Worm (Caenorhabditis elegans): Measurements from ENCODE around the gene nsun-5.

The nsun-5 gene

DNA sequence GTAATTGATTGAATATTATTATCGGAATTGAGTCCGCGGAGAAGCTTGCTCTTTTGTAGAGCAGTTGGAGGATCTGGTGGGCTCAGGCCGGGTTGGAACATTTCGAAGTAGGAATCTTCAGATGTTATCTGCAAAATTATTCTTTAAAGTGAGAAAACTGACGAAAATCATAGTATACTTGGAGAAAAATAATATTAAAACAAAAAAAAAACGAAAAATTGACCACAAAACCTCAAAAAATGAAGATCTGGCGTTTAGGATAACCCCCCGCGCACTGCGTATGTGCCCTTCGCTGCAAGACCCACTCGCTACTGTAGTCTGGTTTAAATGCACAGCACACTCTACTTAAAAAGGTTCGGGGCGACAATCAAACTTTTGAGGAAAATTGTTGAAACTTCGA, 34.0 kb downstream of the nsun-5 start, which contains the start of gene Y53F4B.10:
TSS of gene Y53F4B.10 (minus strand) at position 101 of the 400 bp plus-strand sequence.
- TF ChIP-seq klf-2 (GFP tag; conservative IDR thresholded peaks at IDR 0.05): no peak
- TF ChIP-seq T22C8.4 (GFP tag; IDR thresholded peaks at IDR 0.05): no peak
- no peak for TF ChIP-seq ztf-29 (GFP tag; IDR thresholded peaks at IDR 0.05)
- TF ChIP-seq cog-1 (tag; optimal IDR thresholded peaks at IDR 0.05): no peak
- no peak for TF ChIP-seq flt-1 (GFP tag; IDR thresholded peaks at IDR 0.05)
- TF ChIP-seq tab-1 (GFP tag; IDR thresholded peaks at IDR 0.05): no peak
- TF ChIP-seq med-1 (GFP tag; optimal IDR thresholded peaks at IDR 0.05; ENCODE audit: insufficient read depth): no peak
- no peak for TF ChIP-seq ref-1 (GFP tag; conservative IDR thresholded peaks at IDR 0.05)
- TF ChIP-seq ztf-23 (GFP tag; IDR thresholded peaks at IDR 0.05): no peak

DNA sequence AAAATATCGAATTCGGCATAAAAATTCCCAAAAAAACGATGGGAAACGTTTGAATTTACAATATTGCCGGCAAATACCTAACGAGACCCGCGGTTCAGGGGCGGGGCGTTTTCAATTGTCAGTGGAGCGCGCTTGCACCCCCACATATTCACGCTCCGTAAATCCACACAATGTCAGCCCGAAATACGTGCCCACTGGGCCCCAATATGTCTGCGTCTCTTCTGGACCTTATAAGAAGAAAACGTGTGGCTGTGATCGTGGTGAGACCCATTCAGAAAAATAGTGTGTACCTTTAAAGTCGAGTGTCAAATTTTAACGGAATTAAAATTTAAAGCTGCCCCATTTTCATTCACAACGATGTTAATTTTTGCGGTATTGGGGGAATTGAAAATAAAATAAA, 35.1 kb downstream of the nsun-5 start:
- TF ChIP-seq flt-1 (GFP tag; IDR thresholded peaks at IDR 0.05) (no peak), ztf-23 (GFP tag; IDR thresholded peaks at IDR 0.05) (no peak), med-1 (GFP tag; optimal IDR thresholded peaks at IDR 0.05; ENCODE audit: insufficient read depth) (no peak), klf-2 (GFP tag; conservative IDR thresholded peaks at IDR 0.05) (no peak), cog-1 (tag; optimal IDR thresholded peaks at IDR 0.05) (no peak), tab-1 (GFP tag; IDR thresholded peaks at IDR 0.05) (no peak), T22C8.4 (GFP tag; IDR thresholded peaks at IDR 0.05) (no peak), ref-1 (GFP tag; conservative IDR thresholded peaks at IDR 0.05) (no peak), ztf-29 (GFP tag; IDR thresholded peaks at IDR 0.05) (no peak)

DNA sequence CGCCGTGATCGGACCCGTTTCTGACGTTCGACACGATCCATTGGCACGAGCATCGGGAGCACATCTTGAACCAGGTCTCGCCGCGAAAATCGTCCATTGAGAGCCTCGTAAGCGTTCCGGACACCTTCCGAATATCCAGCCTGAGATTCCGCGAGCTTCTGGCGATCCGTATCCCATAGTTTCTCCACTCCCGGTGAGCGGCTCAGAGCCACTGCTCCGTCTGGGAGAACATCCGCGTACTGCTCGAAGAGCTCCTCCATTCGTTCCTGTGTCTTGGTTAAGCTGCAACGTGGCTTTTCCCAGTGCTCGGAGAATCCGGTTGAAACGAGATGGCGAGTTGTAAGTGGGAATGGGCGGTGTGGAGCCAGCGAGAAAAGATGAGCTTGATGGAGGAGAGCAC, 35.7 kb downstream of the nsun-5 start:
- TF ChIP-seq med-1 (GFP tag; optimal IDR thresholded peaks at IDR 0.05; ENCODE audit: insufficient read depth) (no peak), klf-2 (GFP tag; conservative IDR thresholded peaks at IDR 0.05) (no peak), cog-1 (tag; optimal IDR thresholded peaks at IDR 0.05) (no peak), ztf-23 (GFP tag; IDR thresholded peaks at IDR 0.05) (no peak), T22C8.4 (GFP tag; IDR thresholded peaks at IDR 0.05) (no peak), flt-1 (GFP tag; IDR thresholded peaks at IDR 0.05) (no peak), ref-1 (GFP tag; conservative IDR thresholded peaks at IDR 0.05) (no peak), ztf-29 (GFP tag; IDR thresholded peaks at IDR 0.05) (no peak), tab-1 (GFP tag; IDR thresholded peaks at IDR 0.05) (no peak)

DNA sequence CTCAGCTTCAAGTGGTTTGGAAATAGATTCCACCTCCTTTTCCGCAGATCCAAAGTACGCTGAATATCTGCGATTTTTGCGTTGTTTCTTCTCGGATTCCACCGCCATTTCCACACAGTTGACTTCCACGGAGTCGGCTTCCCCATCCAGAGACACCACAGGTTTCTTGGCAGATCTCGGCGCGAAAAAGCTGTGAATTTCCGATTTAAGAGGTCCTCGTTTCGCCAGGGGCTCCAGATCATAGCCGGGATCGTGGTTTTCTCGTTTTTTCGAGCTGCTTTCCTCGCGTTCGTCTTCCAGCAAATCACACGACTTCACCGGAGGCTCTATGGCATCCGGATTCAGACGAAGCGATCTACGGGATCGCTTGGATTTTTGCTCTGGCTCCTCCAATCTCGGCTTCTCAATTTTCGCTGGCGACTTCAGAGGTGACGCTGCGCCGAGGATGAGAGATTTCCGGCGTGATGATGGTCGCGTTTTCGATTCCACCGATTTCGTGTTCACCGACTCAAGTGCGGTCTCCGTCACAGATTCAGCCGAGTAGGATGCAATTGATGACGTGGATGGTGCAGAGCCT, 39.2 kb downstream of the nsun-5 start:
- TF ChIP-seq flt-1 (GFP tag; IDR thresholded peaks at IDR 0.05) (no peak), klf-2 (GFP tag; conservative IDR thresholded peaks at IDR 0.05) (no peak), T22C8.4 (GFP tag; IDR thresholded peaks at IDR 0.05) (no peak), cog-1 (tag; optimal IDR thresholded peaks at IDR 0.05) (no peak), med-1 (GFP tag; optimal IDR thresholded peaks at IDR 0.05; ENCODE audit: insufficient read depth) (no peak), tab-1 (GFP tag; IDR thresholded peaks at IDR 0.05) (no peak), ztf-23 (GFP tag; IDR thresholded peaks at IDR 0.05) (no peak), ztf-29 (GFP tag; IDR thresholded peaks at IDR 0.05) (no peak), ref-1 (GFP tag; conservative IDR thresholded peaks at IDR 0.05) (no peak)

DNA sequence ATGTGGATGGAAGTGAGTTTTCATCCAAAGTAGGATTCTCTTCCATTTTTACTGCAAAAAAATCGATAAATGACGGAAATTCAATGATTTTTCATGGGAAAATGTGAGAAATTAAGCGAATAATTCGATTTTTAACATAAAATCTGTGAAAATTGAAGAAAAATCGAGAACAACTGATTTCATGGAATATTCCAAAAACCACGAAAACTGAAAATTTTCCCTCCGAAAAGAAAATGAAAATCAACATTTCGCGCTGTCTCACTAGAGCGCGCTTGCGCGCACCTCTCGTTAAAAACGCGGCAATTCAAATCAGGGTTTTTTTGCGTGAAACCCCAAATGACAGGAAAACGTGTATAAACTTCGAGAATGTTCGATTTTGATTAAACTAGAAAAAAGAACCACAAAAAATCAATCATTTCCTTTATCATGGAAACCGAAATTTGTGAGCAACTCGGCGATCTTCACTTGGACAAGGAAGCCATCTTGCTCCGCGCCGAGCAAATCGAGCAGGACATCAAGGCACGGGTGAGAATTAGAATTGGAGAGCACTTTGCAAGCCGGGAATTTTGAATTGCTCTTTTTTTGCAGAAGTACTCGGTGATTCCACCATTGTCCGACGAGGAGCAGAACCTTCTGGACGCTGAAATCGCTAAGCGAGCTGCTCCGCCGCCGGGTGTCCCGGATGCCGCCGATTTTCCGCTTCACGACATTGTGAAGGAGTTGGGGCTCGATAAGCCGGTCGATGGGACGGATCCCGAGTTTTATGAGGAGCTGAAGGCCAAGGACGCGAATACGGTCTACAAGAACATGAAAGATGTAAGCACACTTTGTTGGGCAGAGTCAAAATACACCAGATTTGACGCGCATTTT, 41.2 kb downstream of the nsun-5 start, which contains the start of the genes Y53F4B.9 and Y53F4B.11:
TSS of gene Y53F4B.9 (minus strand) at position 51 of the 870 bp plus-strand sequence.
TSS of gene Y53F4B.11 (plus strand) at position 383 of the 870 bp plus-strand sequence.
- TF ChIP-seq cog-1 (tag; optimal IDR thresholded peaks at IDR 0.05) (peak; percentile 4), ref-1 (GFP tag; conservative IDR thresholded peaks at IDR 0.05) (no peak)

DNA sequence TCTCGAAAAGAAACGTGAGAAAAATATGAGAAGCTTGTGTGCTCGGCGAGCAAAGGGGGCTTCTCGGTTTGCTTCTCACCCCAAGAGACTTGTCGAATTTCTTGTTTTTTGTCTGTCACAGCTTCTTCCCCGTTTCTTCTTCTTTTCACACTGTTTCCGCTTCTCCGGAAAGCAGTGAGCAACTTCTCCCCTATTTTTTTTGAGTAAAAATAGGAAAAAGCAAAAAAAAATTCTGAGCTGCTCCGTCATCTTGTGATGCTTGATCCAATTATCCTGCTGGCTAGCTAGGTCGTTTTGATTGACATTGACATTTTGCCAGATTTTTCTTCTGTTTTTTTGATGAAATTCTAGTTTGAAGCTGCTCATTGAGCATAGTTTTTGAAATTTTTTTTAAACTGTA, 45.0 kb downstream of the nsun-5 start, which contains the start of gene Y53F4B.51:
TSS of gene Y53F4B.51 (minus strand) at position 63 of the 400 bp plus-strand sequence.
- TF ChIP-seq flt-1 (GFP tag; IDR thresholded peaks at IDR 0.05) (no peak), cog-1 (tag; optimal IDR thresholded peaks at IDR 0.05) (no peak), T22C8.4 (GFP tag; IDR thresholded peaks at IDR 0.05) (no peak), tab-1 (GFP tag; IDR thresholded peaks at IDR 0.05) (no peak), ztf-29 (GFP tag; IDR thresholded peaks at IDR 0.05) (no peak), ztf-23 (GFP tag; IDR thresholded peaks at IDR 0.05) (no peak)

DNA sequence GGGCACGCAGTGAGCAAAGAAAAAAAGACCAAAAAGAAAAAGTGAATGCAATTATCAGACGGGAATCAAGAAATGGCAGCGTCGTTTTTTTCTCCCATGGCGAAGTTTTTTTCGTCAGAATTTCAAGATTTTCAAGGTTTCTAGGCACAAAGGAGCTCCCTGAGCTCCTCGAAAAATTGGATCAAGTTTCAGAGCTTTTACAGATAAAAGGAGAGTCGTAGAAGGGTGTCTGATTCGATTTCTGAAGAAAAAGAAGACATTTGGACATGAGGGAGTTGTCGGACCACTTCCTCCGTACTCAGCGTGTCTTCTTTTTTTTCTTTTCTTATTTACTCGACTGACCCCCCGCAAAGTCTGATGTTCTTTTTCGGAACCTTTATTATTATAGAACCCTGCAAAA, 46.3 kb downstream of the nsun-5 start:
- TF ChIP-seq cog-1 (tag; optimal IDR thresholded peaks at IDR 0.05): no peak
- no peak for TF ChIP-seq ref-1 (GFP tag; conservative IDR thresholded peaks at IDR 0.05)
- TF ChIP-seq T22C8.4 (GFP tag; IDR thresholded peaks at IDR 0.05): no peak
- no peak for TF ChIP-seq ztf-29 (GFP tag; IDR thresholded peaks at IDR 0.05)
- no peak for TF ChIP-seq med-1 (GFP tag; optimal IDR thresholded peaks at IDR 0.05; ENCODE audit: insufficient read depth)
- TF ChIP-seq flt-1 (GFP tag; IDR thresholded peaks at IDR 0.05): no peak
- no peak for TF ChIP-seq klf-2 (GFP tag; conservative IDR thresholded peaks at IDR 0.05)
- TF ChIP-seq tab-1 (GFP tag; IDR thresholded peaks at IDR 0.05): no peak
- no peak for TF ChIP-seq ztf-23 (GFP tag; IDR thresholded peaks at IDR 0.05)

DNA sequence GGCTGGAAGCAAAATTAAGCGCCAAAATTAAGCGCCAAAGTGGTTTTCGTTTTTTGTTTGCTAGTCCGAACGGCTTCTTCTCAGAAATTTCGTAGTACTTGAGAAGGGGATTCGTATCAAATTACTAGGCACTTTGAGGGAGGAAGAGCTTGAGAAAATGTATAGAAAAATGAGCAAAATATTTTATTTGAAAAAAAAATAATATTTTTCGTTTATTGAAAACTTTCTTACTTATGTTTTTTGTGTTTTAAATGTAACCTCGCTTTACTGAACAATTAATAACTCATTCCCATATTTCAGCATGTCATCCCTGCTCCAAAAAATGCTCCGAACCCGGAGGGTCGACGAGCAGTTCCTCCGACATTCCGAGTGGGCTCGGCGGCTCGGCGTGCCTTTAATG, 49.5 kb downstream of the nsun-5 start, which contains the start of gene Y53F4B.12:
TSS of gene Y53F4B.12 (plus strand) at position 301 of the 400 bp plus-strand sequence.
- TF ChIP-seq klf-2 (GFP tag; conservative IDR thresholded peaks at IDR 0.05) (no peak), ztf-23 (GFP tag; IDR thresholded peaks at IDR 0.05) (no peak), ref-1 (GFP tag; conservative IDR thresholded peaks at IDR 0.05) (no peak), cog-1 (tag; optimal IDR thresholded peaks at IDR 0.05) (no peak), tab-1 (GFP tag; IDR thresholded peaks at IDR 0.05) (no peak), flt-1 (GFP tag; IDR thresholded peaks at IDR 0.05) (no peak), T22C8.4 (GFP tag; IDR thresholded peaks at IDR 0.05) (no peak)

DNA sequence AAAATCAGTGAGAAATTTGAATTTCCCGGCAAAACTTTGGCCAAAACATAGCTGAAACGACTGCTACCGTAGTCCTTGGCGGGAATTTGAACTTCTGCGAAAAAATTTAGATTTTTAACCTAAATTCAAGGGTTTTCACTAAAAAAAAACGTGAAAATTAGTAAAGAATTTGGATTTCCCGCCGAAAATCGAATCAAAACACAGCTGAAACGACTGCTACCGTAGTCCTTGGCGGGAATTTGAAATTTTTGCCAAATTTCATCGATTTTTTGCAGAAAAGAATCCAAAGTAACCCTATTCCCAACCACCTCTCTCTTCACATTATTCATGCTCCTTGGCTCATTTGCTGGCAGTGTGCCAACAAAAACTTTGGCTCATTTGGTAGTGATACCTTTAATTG, 55.7 kb downstream of the nsun-5 start:
- TF ChIP-seq med-1 (GFP tag; optimal IDR thresholded peaks at IDR 0.05; ENCODE audit: insufficient read depth) (no peak), klf-2 (GFP tag; conservative IDR thresholded peaks at IDR 0.05) (no peak), cog-1 (tag; optimal IDR thresholded peaks at IDR 0.05) (no peak), ref-1 (GFP tag; conservative IDR thresholded peaks at IDR 0.05) (no peak), ztf-29 (GFP tag; IDR thresholded peaks at IDR 0.05) (no peak), ztf-23 (GFP tag; IDR thresholded peaks at IDR 0.05) (no peak), T22C8.4 (GFP tag; IDR thresholded peaks at IDR 0.05) (no peak), flt-1 (GFP tag; IDR thresholded peaks at IDR 0.05) (no peak), tab-1 (GFP tag; IDR thresholded peaks at IDR 0.05) (no peak)

All from whole organism, midembryonic.